Worm (Caenorhabditis elegans): ENCODE measurements around the gene Y82E9BR.5.

Gene Y82E9BR.5

DNA sequence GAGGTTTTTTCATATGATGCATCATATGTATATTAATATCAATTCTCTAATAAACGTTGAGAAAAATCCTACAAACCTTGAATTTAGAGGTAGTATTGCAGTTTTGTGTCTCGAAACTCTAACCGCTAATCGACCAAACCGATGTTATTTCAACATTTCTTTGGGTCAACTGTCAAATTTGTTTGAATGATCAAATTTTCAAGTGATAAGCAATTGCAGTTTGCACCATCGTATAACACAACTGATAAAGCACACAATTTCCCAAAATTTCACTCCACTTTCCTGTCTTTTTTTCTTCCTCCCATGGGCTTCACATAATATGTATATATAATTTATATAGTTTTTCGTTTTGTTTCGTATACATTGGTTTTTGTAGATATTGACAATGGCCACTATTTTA, at the start of gene Y82E9BR.5, which contains the start of gene fbxa-138:
Gene Y82E9BR.5 (plus strand): TSS at position 279 of the 400 bp plus-strand sequence.
Gene fbxa-138 (minus strand): TSS at position 161 of the 400 bp plus-strand sequence.
- peak; percentile 87 for TF ChIP-seq fos-1 (tag; optimal IDR thresholded peaks at IDR 0.05)
- TF ChIP-seq lin-39 (tag; optimal IDR thresholded peaks at IDR 0.05): no peak
- no peak for TF ChIP-seq nhr-23 (tag; optimal IDR thresholded peaks at IDR 0.05)
- peak; percentile 4 for TF ChIP-seq gmeb-1 (tag; optimal IDR thresholded peaks at IDR 0.05)
- TF ChIP-seq crh-2 (tag; optimal IDR thresholded peaks at IDR 0.05): no peak
- no peak for TF ChIP-seq unc-39 (tag; optimal IDR thresholded peaks at IDR 0.05)
- no peak for TF ChIP-seq C34F6.9 (tag; optimal IDR thresholded peaks at IDR 0.05)
- no peak for TF ChIP-seq unc-62 (GFP tag; optimal IDR thresholded peaks at IDR 0.05)

DNA sequence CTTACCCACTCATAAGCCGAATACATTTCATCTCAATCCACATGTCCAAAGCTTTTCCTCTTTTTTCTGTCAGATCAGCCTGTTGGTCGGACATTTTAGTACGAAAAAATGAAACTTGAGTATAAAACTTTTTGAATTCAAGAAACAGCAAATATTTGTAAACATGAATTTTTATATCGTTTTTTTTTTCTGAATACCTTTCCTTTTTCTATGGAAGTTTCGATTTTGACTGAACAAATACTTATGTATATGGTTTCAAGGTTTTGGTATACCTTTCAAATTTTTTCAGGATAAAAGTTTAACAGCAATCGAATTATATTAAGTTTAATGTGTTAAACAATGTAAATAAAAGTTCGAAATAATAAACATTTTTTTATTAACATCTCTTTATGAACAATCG, 43.9 kb upstream of the Y82E9BR.5 start, which contains the start of gene fbxa-5:
Gene fbxa-5 (minus strand): TSS at position 101 of the 400 bp plus-strand sequence.
- TF ChIP-seq nhr-21 (tag; optimal IDR thresholded peaks at IDR 0.05) (no peak), unc-39 (tag; optimal IDR thresholded peaks at IDR 0.05) (no peak), ZK546.5 (tag; optimal IDR thresholded peaks at IDR 0.05) (no peak), egl-27 (tag; optimal IDR thresholded peaks at IDR 0.05) (no peak), elt-1 (tag; optimal IDR thresholded peaks at IDR 0.05) (no peak), snpc-4 (tag; optimal IDR thresholded peaks at IDR 0.05) (no peak), ztf-1 (GFP tag; conservative IDR thresholded peaks at IDR 0.05) (no peak), sem-4 (tag; optimal IDR thresholded peaks at IDR 0.05) (no peak), nhr-12 (tag; optimal IDR thresholded peaks at IDR 0.05) (no peak), Y55F3AM.14 (GFP tag; optimal IDR thresholded peaks at IDR 0.05) (no peak)

DNA sequence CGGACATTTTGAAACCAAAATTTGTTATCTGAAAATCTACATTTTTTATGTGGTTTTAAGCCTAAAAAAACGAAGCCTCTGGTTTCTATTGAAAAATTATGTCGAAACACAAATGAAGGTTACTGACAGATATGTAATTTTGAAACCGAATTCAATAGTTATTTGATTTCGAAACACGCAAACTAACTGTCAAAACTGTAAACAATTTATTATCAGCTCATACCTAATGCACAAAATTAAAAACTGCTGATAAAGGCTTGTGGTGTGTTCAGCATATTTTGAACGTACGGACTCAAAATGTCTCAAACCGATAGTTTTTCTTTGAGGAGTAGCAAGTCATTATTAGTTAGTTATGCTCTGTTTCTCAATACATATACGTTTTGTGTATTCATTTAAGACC, 41.7 kb upstream of the Y82E9BR.5 start, which contains the start of gene fbxa-26:
Gene fbxa-26 (minus strand): TSS at position 35 of the 400 bp plus-strand sequence.
- TF ChIP-seq sem-4 (tag; optimal IDR thresholded peaks at IDR 0.05) (no peak), nhr-11 (tag; optimal IDR thresholded peaks at IDR 0.05) (no peak), blmp-1 (tag; optimal IDR thresholded peaks at IDR 0.05; ENCODE audit: insufficient read depth) (no peak), fos-1 (tag; optimal IDR thresholded peaks at IDR 0.05) (peak; percentile 48), dmd-4 (tag; optimal IDR thresholded peaks at IDR 0.05) (no peak), unc-39 (tag; optimal IDR thresholded peaks at IDR 0.05) (no peak)

DNA sequence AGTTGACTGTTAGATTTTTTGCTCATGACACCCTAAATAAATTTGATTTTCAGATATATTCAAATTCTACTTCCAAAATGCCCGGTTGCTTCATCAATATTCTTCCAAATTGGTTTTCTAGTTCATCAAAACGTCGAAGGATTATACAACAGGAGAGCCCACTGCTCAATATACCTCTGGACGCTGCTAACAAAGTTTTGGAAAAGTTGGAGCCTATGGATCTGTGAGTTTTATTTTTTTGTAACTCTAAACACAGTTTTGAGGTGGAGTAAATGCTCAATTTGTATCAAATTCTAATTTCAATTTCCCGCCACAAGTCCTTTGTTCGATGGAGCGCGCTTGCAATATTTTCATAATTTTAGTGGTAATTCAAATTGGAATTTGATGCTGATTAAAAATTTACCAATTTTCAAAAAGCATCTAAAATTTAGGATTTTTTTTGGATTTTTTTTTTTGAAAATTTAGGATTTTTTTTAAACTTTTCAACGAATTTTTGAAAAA, 41.2 kb upstream of the Y82E9BR.5 start, which contains the start of gene fbxa-27:
Gene fbxa-27 (plus strand): TSS at position 51 of the 501 bp plus-strand sequence.
- TF ChIP-seq nhr-12 (tag; optimal IDR thresholded peaks at IDR 0.05) (no peak), peb-1 (tag; optimal IDR thresholded peaks at IDR 0.05) (no peak), blmp-1 (tag; optimal IDR thresholded peaks at IDR 0.05; ENCODE audit: insufficient read depth) (no peak), C34F6.9 (tag; optimal IDR thresholded peaks at IDR 0.05) (no peak), gmeb-1 (tag; optimal IDR thresholded peaks at IDR 0.05) (no peak), unc-62 (GFP tag; optimal IDR thresholded peaks at IDR 0.05) (no peak), ztf-1 (GFP tag; conservative IDR thresholded peaks at IDR 0.05) (no peak), nhr-25 (tag; optimal IDR thresholded peaks at IDR 0.05) (no peak), lsy-2 (tag; optimal IDR thresholded peaks at IDR 0.05) (no peak), ceh-82 (tag; optimal IDR thresholded peaks at IDR 0.05) (no peak), unc-55 (GFP tag; optimal IDR thresholded peaks at IDR 0.05) (no peak), mab-5 (tag; optimal IDR thresholded peaks at IDR 0.05) (no peak), sem-4 (tag; optimal IDR thresholded peaks at IDR 0.05) (no peak), nhr-23 (tag; optimal IDR thresholded peaks at IDR 0.05) (no peak), ZK546.5 (tag; optimal IDR thresholded peaks at IDR 0.05) (no peak), aly-2 (tag; optimal IDR thresholded peaks at IDR 0.05) (no peak), mdl-1 (tag; optimal IDR thresholded peaks at IDR 0.05) (no peak)

DNA sequence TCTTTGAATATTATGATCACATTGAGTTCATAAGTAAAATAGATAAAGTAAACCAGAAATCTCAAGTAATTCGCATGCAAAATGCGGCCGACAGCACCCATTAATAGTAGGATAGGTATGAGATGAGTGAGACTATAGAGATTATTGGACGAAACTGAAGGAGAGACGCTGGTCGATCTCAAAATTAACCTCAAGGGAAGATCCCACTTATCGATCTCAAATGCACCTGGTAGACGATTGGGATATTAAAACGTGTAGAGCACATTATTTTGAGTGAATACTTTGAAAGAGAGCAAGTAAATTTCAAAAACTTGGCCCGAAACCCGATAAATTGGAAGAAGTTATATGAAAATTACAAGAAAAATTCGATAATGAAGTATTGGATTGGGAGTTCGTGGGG, 38.5 kb upstream of the Y82E9BR.5 start, which contains the start of gene Y82E9BL.6:
Gene Y82E9BL.6 (minus strand): TSS at position 101 of the 400 bp plus-strand sequence.
- TF ChIP-seq snpc-4 (tag; optimal IDR thresholded peaks at IDR 0.05): no peak
- no peak for TF ChIP-seq mdl-1 (tag; optimal IDR thresholded peaks at IDR 0.05)
- no peak for TF ChIP-seq dmd-4 (tag; optimal IDR thresholded peaks at IDR 0.05)
- TF ChIP-seq alr-1 (tag; optimal IDR thresholded peaks at IDR 0.05): no peak
- TF ChIP-seq ztf-11 (tag; optimal IDR thresholded peaks at IDR 0.05): no peak
- TF ChIP-seq nhr-11 (tag; optimal IDR thresholded peaks at IDR 0.05): no peak
- TF ChIP-seq lsy-2 (tag; optimal IDR thresholded peaks at IDR 0.05): no peak
- TF ChIP-seq ztf-4 (tag; optimal IDR thresholded peaks at IDR 0.05): no peak
- TF ChIP-seq unc-39 (tag; optimal IDR thresholded peaks at IDR 0.05): no peak
- TF ChIP-seq ZK546.5 (tag; optimal IDR thresholded peaks at IDR 0.05): no peak
- TF ChIP-seq ceh-82 (tag; optimal IDR thresholded peaks at IDR 0.05): no peak
- no peak for TF ChIP-seq fos-1 (tag; optimal IDR thresholded peaks at IDR 0.05)
- TF ChIP-seq lin-39 (tag; optimal IDR thresholded peaks at IDR 0.05): no peak
- TF ChIP-seq Y55F3AM.14 (GFP tag; optimal IDR thresholded peaks at IDR 0.05): no peak
- no peak for TF ChIP-seq sma-3 (GFP tag; optimal IDR thresholded peaks at IDR 0.05)
- TF ChIP-seq nhr-25 (tag; optimal IDR thresholded peaks at IDR 0.05): no peak
- no peak for TF ChIP-seq gmeb-1 (tag; optimal IDR thresholded peaks at IDR 0.05)
